Fruit fly (Drosophila melanogaster) whole organism, embryonic: ENCODE measurements around the gene CG43678.

ENCODE experiments used
- CG10267 ChIP-seq: fragments of 200-800 bp; sonication (Bioruptor generic); optimal IDR thresholded peaks from 2 replicates; lab custom pipeline; 2018; ENCODE audit warnings: missing biosample characterization, mild to moderate bottlenecking, missing genetic modification characterization, moderate library complexity
- CG11398 ChIP-seq: fragments of 200-800 bp; sonication (Bioruptor generic); optimal IDR thresholded peaks from 2 replicates; lab custom pipeline; 2016; ENCODE audit warnings: missing biosample characterization, missing genetic modification characterization
- CG13624 ChIP-seq: fragments of 200-800 bp; sonication (Bioruptor generic); optimal IDR thresholded peaks from 2 replicates; lab custom pipeline; 2016; ENCODE audit warnings: missing biosample characterization, missing genetic modification characterization
- CG13775 ChIP-seq: fragments of 200-800 bp; sonication (Bioruptor generic); optimal IDR thresholded peaks from 3 replicates; lab custom pipeline; 2017; ENCODE audit warnings: missing biosample characterization, mild to moderate bottlenecking, missing genetic modification characterization
- CG14710 ChIP-seq: fragments of 200-800 bp; sonication (Bioruptor generic); optimal IDR thresholded peaks from 3 replicates; lab custom pipeline; 2019; ENCODE audit warnings: missing biosample characterization, mild to moderate bottlenecking, missing genetic modification characterization, moderate library complexity
- CG15514 ChIP-seq: fragments of 200-800 bp; sonication (Bioruptor generic); optimal IDR thresholded peaks from 3 replicates; lab custom pipeline; 2017; ENCODE audit warnings: missing biosample characterization, missing genetic modification characterization, mild to moderate bottlenecking, moderate library complexity, missing genetic modification reagents
- CG17912 ChIP-seq: fragments of 200-800 bp; sonication (Bioruptor generic); optimal IDR thresholded peaks from 2 replicates; lab custom pipeline; 2018; ENCODE audit warnings: missing biosample characterization, mild to moderate bottlenecking, missing genetic modification characterization
- CG18599 ChIP-seq: fragments of 200-800 bp; sonication (Bioruptor generic); optimal IDR thresholded peaks from 3 replicates; lab custom pipeline; 2017; ENCODE audit warnings: missing biosample characterization, missing genetic modification characterization, mild to moderate bottlenecking, moderate library complexity, missing genetic modification reagents
- CG2120 ChIP-seq: fragments of 200-800 bp; sonication (Bioruptor generic); optimal IDR thresholded peaks from 3 replicates; lab custom pipeline; 2016; ENCODE audit warnings: missing biosample characterization, missing genetic modification characterization
- CG2202 ChIP-seq: fragments of 200-800 bp; sonication (Bioruptor generic); optimal IDR thresholded peaks from 2 replicates; lab custom pipeline; 2018; ENCODE audit warnings: missing biosample characterization, mild to moderate bottlenecking, missing genetic modification characterization
- CG33213 ChIP-seq: fragments of 200-800 bp; sonication (Bioruptor generic); optimal IDR thresholded peaks from 3 replicates; lab custom pipeline; 2016; ENCODE audit warnings: missing biosample characterization, missing genetic modification characterization
- CG3995 ChIP-seq: fragments of 200-800 bp; sonication (Bioruptor generic); optimal IDR thresholded peaks from 3 replicates; lab custom pipeline; 2016; ENCODE audit warnings: missing biosample characterization, missing genetic modification characterization
- CG4617 ChIP-seq: fragments of 200-800 bp; sonication (Bioruptor generic); optimal IDR thresholded peaks from 3 replicates; lab custom pipeline; 2016; ENCODE audit warnings: missing biosample characterization, missing genetic modification characterization, borderline replicate concordance
- CG9797 ChIP-seq: fragments of 200-800 bp; sonication (Bioruptor generic); optimal IDR thresholded peaks from 3 replicates; lab custom pipeline; 2018; ENCODE audit warnings: missing biosample characterization, mild to moderate bottlenecking, missing genetic modification characterization
- CG9932 ChIP-seq: fragments of 200-800 bp; sonication (Bioruptor generic); IDR thresholded peaks from 2 replicates; pipeline ENCODE4 v1.3.6; 2022; ENCODE audit warnings: missing biosample characterization, missing genetic modification characterization
- Chrac-16 ChIP-seq: fragments of 200-800 bp; sonication (Bioruptor generic); optimal IDR thresholded peaks from 3 replicates; lab custom pipeline; 2016; ENCODE audit warnings: missing biosample characterization, missing genetic modification characterization
- CkIIα-i1 ChIP-seq: fragments of 200-800 bp; sonication (Bioruptor generic); IDR thresholded peaks from 2 replicates; pipeline ENCODE4 v1.3.6; 2022; ENCODE audit warnings: missing biosample characterization, missing genetic modification characterization
- Ets65A ChIP-seq: fragments of 200-800 bp; sonication (Bioruptor generic); peaks from one replicate; lab custom pipeline; 2016; ENCODE audit warnings: missing biosample characterization, missing genetic modification characterization
- HHEX ChIP-seq: fragments of 200-800 bp; sonication (Bioruptor generic); optimal IDR thresholded peaks from 3 replicates; lab custom pipeline; 2017; ENCODE audit warnings: missing biosample characterization, mild to moderate bottlenecking, missing genetic modification characterization, missing genetic modification reagents
- HmgD ChIP-seq: fragments of 200-800 bp; sonication (Bioruptor generic); optimal IDR thresholded peaks from 3 replicates; lab custom pipeline; 2016; ENCODE audit warnings: missing biosample characterization, missing genetic modification characterization
- Hsf ChIP-seq: fragments of 200-800 bp; sonication (Bioruptor generic); optimal IDR thresholded peaks from 3 replicates; lab custom pipeline; 2016; ENCODE audit warnings: missing biosample characterization, missing genetic modification characterization
- Kr ChIP-seq: fragments of 200-800 bp; sonication (Bioruptor generic); optimal IDR thresholded peaks from 2 replicates; lab custom pipeline; 2017; ENCODE audit warnings: missing biosample characterization, mild to moderate bottlenecking, missing genetic modification characterization
- MBD-R2 ChIP-seq: fragments of 200-800 bp; sonication (Bioruptor generic); IDR thresholded peaks from 2 replicates; pipeline ENCODE4 v1.3.6; 2022; ENCODE audit warnings: missing biosample characterization, missing genetic modification characterization
- Myb ChIP-seq: fragments of 200-800 bp; sonication (Bioruptor generic); optimal IDR thresholded peaks from 2 replicates; lab custom pipeline; 2016; ENCODE audit warnings: missing biosample characterization, missing genetic modification characterization
- Xrp1 ChIP-seq: fragments of 200-800 bp; sonication (Bioruptor generic); IDR thresholded peaks from 2 replicates; pipeline ENCODE4 v1.3.6; 2022; ENCODE audit warnings: missing biosample characterization, missing genetic modification characterization
- ap ChIP-seq: fragments of 200-800 bp; sonication (Bioruptor generic); IDR thresholded peaks from 2 replicates; pipeline ENCODE4 v1.3.6; 2022; ENCODE audit warnings: missing biosample characterization, missing genetic modification characterization
- az2 ChIP-seq: fragments of 200-800 bp; sonication (Bioruptor generic); optimal IDR thresholded peaks from 3 replicates; lab custom pipeline; 2016; ENCODE audit warnings: missing biosample characterization, missing genetic modification characterization
- caup ChIP-seq: fragments of 200-800 bp; sonication (Bioruptor generic); optimal IDR thresholded peaks from 3 replicates; lab custom pipeline; 2017; ENCODE audit warnings: missing biosample characterization, mild to moderate bottlenecking, missing genetic modification characterization, moderate library complexity; ENCODE audit not compliant: severe bottlenecking
- ftz-f1 ChIP-seq: fragments of 200-800 bp; sonication (Bioruptor generic); optimal IDR thresholded peaks from 2 replicates; lab custom pipeline; 2016; ENCODE audit warnings: missing biosample characterization, missing genetic modification characterization
- gcm ChIP-seq: fragments of 200-800 bp; sonication (Bioruptor generic); optimal IDR thresholded peaks from 2 replicates; lab custom pipeline; 2019; ENCODE audit warnings: missing biosample characterization, mild to moderate bottlenecking, missing genetic modification characterization, moderate library complexity
- gro ChIP-seq: fragments of 200-800 bp; sonication (Bioruptor generic); optimal IDR thresholded peaks from 2 replicates; lab custom pipeline; 2016; ENCODE audit warnings: missing biosample characterization, missing genetic modification characterization
- inv ChIP-seq: fragments of 200-800 bp; sonication (Bioruptor generic); IDR thresholded peaks from 2 replicates; pipeline ENCODE4 v1.3.6; 2022; ENCODE audit warnings: missing biosample characterization, missing genetic modification characterization; ENCODE audit not compliant: partially characterized antibody
- kah ChIP-seq: fragments of 200-800 bp; sonication (Bioruptor generic); optimal IDR thresholded peaks from 2 replicates; lab custom pipeline; 2018; ENCODE audit warnings: missing biosample characterization, mild to moderate bottlenecking, missing genetic modification characterization
- mirr ChIP-seq: fragments of 200-800 bp; sonication (Bioruptor generic); optimal IDR thresholded peaks from 3 replicates; lab custom pipeline; 2018; ENCODE audit warnings: missing biosample characterization, mild to moderate bottlenecking, missing genetic modification characterization
- nau ChIP-seq: fragments of 200-800 bp; sonication (Bioruptor generic); optimal IDR thresholded peaks from 3 replicates; lab custom pipeline; 2017; ENCODE audit warnings: missing biosample characterization, mild to moderate bottlenecking, missing genetic modification characterization, missing genetic modification reagents
- peb ChIP-seq: fragments of 200-800 bp; sonication (Bioruptor generic); IDR thresholded peaks from 2 replicates; pipeline ENCODE4 v1.3.6; 2022; ENCODE audit warnings: missing biosample characterization, missing genetic modification characterization
- phol ChIP-seq: fragments of 200-800 bp; sonication (Bioruptor generic); optimal IDR thresholded peaks from 3 replicates; lab custom pipeline; 2018; ENCODE audit warnings: missing biosample characterization, mild to moderate bottlenecking, missing genetic modification characterization, moderate library complexity
- prd ChIP-seq, 3 experiments: fragments of >200 bp in 2 of 3; fragments of 200-800 bp in 1 of 3; sonication (Bioruptor generic) in 1 of 3; optimal IDR thresholded peaks in 2 of 3; IDR thresholded peaks in 1 of 3; 2 replicates in 2 of 3; 3 replicates in 1 of 3; pipeline versions ENCODE4 v1.3.6 to Lab custom; 2017 to 2022; ENCODE audit warnings: missing biosample characterization in 1 of 3, missing genetic modification characterization in 1 of 3
- row ChIP-seq: fragments of 200-800 bp; sonication (Bioruptor generic); IDR thresholded peaks from 3 replicates; pipeline ENCODE4 v1.3.6; 2022; ENCODE audit warnings: missing biosample characterization, missing genetic modification characterization
- sob ChIP-seq: fragments of 200-800 bp; sonication (Bioruptor generic); IDR thresholded peaks from 2 replicates; pipeline ENCODE4 v1.3.6; 2022; ENCODE audit warnings: missing biosample characterization, missing genetic modification characterization
- ssp ChIP-seq: fragments of 200-800 bp; sonication (Bioruptor generic); IDR thresholded peaks from 2 replicates; pipeline ENCODE4 v1.3.6; 2022; ENCODE audit warnings: missing biosample characterization, missing genetic modification characterization
- tgo ChIP-seq: fragments of 200-800 bp; sonication (Bioruptor generic); IDR thresholded peaks from 3 replicates; pipeline ENCODE4 v1.3.6; 2022; ENCODE audit warnings: missing biosample characterization, missing genetic modification characterization
- tin ChIP-seq: fragments of 200-800 bp; sonication (Bioruptor generic); optimal IDR thresholded peaks from 3 replicates; lab custom pipeline; 2016; ENCODE audit warnings: missing biosample characterization, missing genetic modification characterization
- trem ChIP-seq: fragments of 200-800 bp; optimal IDR thresholded peaks from 3 replicates; lab custom pipeline; 2019; ENCODE audit warnings: missing biosample characterization, mild to moderate bottlenecking, missing genetic modification characterization, moderate library complexity
- ttk ChIP-seq: fragments of 200-800 bp; sonication (Bioruptor generic); IDR thresholded peaks from 2 replicates; pipeline ENCODE4 v2.1.2; 2022; ENCODE audit warnings: missing biosample characterization, missing genetic modification characterization
- unpg ChIP-seq: fragments of 200-800 bp; sonication (Bioruptor generic); optimal IDR thresholded peaks from 3 replicates; lab custom pipeline; 2018; ENCODE audit warnings: missing biosample characterization, mild to moderate bottlenecking, missing genetic modification characterization, moderate library complexity
- z ChIP-seq: fragments of 200-800 bp; sonication (Bioruptor generic); IDR thresholded peaks from 3 replicates; pipeline ENCODE4 v1.3.6; 2022; ENCODE audit warnings: missing biosample characterization, missing genetic modification characterization

Gene CG43678

DNA sequence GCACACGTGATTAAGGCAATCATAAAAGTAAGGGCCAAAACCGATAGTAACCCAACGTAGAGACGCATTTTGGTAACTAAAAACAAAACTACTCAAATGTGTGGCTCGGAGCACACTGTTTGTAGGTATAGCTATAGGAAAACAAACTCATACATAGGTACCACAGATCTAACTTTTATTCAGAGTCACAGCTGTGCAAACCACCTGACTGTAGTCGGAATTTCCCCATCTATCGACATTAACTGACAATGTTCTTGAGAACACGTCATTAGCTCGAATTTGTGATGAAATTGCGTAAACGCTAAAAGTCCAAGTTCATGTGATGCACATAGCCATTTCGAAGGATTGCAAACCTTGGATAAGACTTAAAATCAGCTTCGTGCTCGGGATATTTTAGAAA, at the start of gene CG43678:
Gene CG43678, minus strand, starts transcription at position 101 of the 400 bp plus-strand sequence.
- TF ChIP-seq CG18599 (peak; percentile 11), CkIIα-i1 (GFP tag; lab: Robert Waterston, UW) (no peak), az2 (GFP tag; lab: Kevin White, UChicago) (no peak)

DNA sequence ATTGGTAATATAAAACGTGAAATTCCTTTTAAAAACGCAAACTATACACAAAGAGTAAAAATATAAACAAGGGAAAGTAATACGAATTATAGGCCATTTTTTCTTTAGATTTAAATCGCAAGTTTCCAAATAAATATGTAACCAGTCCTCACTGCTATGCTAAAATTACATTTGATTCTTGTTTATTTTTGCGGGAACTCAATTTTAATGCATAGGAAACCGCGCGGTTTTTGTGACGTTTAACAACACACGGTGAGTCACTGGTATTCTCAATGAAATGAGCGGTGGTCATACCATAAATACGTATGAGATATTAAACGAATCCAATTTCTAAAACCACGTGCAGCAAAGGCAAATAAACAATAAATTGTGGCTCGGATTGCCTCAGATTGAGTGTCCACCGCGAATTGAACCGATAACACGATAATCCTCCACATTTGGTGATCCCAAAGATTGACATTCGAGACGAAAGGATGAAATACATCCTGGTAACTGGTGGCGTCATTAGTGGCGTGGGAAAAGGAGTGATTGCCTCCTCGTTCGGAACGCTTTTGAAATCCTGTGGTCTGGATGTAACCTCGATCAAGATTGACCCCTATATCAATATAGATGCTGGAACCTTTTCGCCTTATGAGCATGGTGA, 48.7 kb upstream of the CG43678 start, which contains the start of gene Ctps:
Gene Ctps, plus strand, starts transcription at position 37 of the 643 bp plus-strand sequence.
- TF ChIP-seq MBD-R2 (GFP tag; lab: Robert Waterston, UW) (peak; percentile 50), CG14710 (tag; lab: Kevin White, UChicago) (peak; percentile 26), sob (GFP tag; lab: Robert Waterston, UW) (peak; percentile 40; the same call in 1 of the 2 replicates), Chrac-16 (GFP tag; lab: Kevin White, UChicago) (peak; percentile 16), Xrp1 (0 out of 2 replicates have a peak, but pooled peaks have one; percentile 12), Ets65A (peak; percentile 82), tgo (no peak), prd (optimal IDR thresholded peaks at IDR 0.05; lab: Kevin White, UChicago) (no peak), prd (GFP tag; IDR thresholded peaks at IDR 0.05; lab: Robert Waterston, UW) (0 out of 3 replicates have a peak, but pooled peaks have one; percentile 19), CG13775 (GFP tag; lab: Kevin White, UChicago) (no peak), inv (GFP tag; lab: Robert Waterston, UW) (no peak), ap (no peak), CG2202 (tag; lab: Kevin White, UChicago) (no peak), row (GFP tag; lab: Robert Waterston, UW) (peak; percentile 38; the same call in 1 of the 3 replicates), peb (GFP tag; lab: Robert Waterston, UW) (0 out of 2 replicates have a peak, but pooled peaks have one; percentile 16), gro (peak; percentile 35), CG2120 (GFP tag; lab: Kevin White, UChicago) (peak; percentile 43), CG4617 (GFP tag; lab: Kevin White, UChicago) (peak; percentile 38), CG11398 (GFP tag; lab: Kevin White, UChicago) (no peak), unpg (GFP tag; lab: Kevin White, UChicago) (no peak), CG9797 (GFP tag; lab: Kevin White, UChicago) (peak; percentile 65), ssp (no peak), CG33213 (GFP tag; lab: Kevin White, UChicago) (peak; percentile 34), phol (peak; percentile 2), tin (GFP tag; lab: Kevin White, UChicago) (peak; percentile 7), CG15514 (peak; percentile 64), Hsf (GFP tag; lab: Kevin White, UChicago) (peak; percentile 3), mirr (GFP tag; lab: Kevin White, UChicago) (no peak), CG17912 (GFP tag; lab: Kevin White, UChicago) (peak; percentile 19), Myb (peak; percentile 43), trem (tag; lab: Kevin White, UChicago) (peak; percentile 13), HHEX (GFP tag; lab: Kevin White, UChicago) (peak; percentile 4), CG10267 (peak; percentile 93), z (GFP tag; lab: Robert Waterston, UW) (0 out of 3 replicates have a peak, but pooled peaks have one; percentile 7), CG3995 (GFP tag; lab: Kevin White, UChicago) (peak; percentile 31), gcm (GFP tag; lab: Kevin White, UChicago) (no peak), ttk (GFP tag; lab: Robert Waterston, UW) (no peak), ftz-f1 (no peak), Kr (GFP tag; lab: Kevin White, UChicago) (no peak), HmgD (GFP tag; lab: Kevin White, UChicago) (no peak), nau (GFP tag; lab: Kevin White, UChicago) (peak; percentile 25), caup (GFP tag; lab: Kevin White, UChicago) (peak; percentile 5), kah (no peak), CG9932 (GFP tag; lab: Robert Waterston, UW) (peak; percentile 17; the same call in 1 of the 2 replicates), CG13624 (GFP tag; lab: Kevin White, UChicago) (peak; percentile 24)
